Fruit fly (Drosophila melanogaster): ENCODE data around the gene Snmp1.

dm6 chr3R:21169525-21170149 lies 1.6 kb upstream of the Snmp1 start:
- TF ChIP-seq psq (optimal IDR thresholded peaks at IDR 0.05) (no peak), EcR (GFP tag; optimal IDR thresholded peaks at IDR 0.05) (no peak), pan (optimal IDR thresholded peaks at IDR 0.05) (no peak)
